Worm (Caenorhabditis elegans) whole organism, L1 larva: Measurements from ENCODE around the gene smf-1.

Experiments
- C16A3.4 ChIP-seq: fragments of 150-350 bp; optimal IDR thresholded peaks from 2 replicates; lab custom pipeline; 2014; ENCODE audit warnings: missing biosample characterization, missing genetic modification characterization
- aly-2 ChIP-seq: fragments of 150-350 bp; optimal IDR thresholded peaks from 2 replicates; lab custom pipeline; 2014; ENCODE audit warnings: missing biosample characterization, missing genetic modification characterization
- ama-1 ChIP-seq: fragments of 150-350 bp; optimal IDR thresholded peaks from 2 replicates; lab custom pipeline; 2014
- ceh-63 ChIP-seq: fragments of 200-800 bp; sonication (Bioruptor generic); optimal IDR thresholded peaks from 2 replicates; lab custom pipeline; 2018; ENCODE audit warnings: mild to moderate bottlenecking, missing genetic modification characterization, missing compliant biosample characterization
- dpl-1 ChIP-seq, 3 experiments: fragments of 150-350 bp in 2 of 3; sonication (generic microtip) in 1 of 3; optimal IDR thresholded peaks; 2 replicates each; lab custom pipeline; 2014 to 2017; ENCODE audit warnings: missing biosample characterization in 3 of 3, missing genetic modification characterization in 3 of 3, missing genetic modification reagents in 3 of 3
- dsc-1 ChIP-seq: sonication (generic microtip); optimal IDR thresholded peaks from 2 replicates; lab custom pipeline; 2016; ENCODE audit warnings: mild to moderate bottlenecking, missing genetic modification characterization, missing compliant biosample characterization
- egl-13 ChIP-seq: sonication (generic microtip); optimal IDR thresholded peaks from 2 replicates; lab custom pipeline; 2016; ENCODE audit warnings: missing genotype, missing genetic modification reagents, missing genetic modification characterization, missing compliant biosample characterization
- elt-2 ChIP-seq: sonication (generic microtip); optimal IDR thresholded peaks from 2 replicates; lab custom pipeline; 2016; ENCODE audit warnings: missing genetic modification characterization, mild to moderate bottlenecking, inconsistent platforms, missing compliant biosample characterization, missing genetic modification reagents
- elt-3 ChIP-seq, 6 experiments: fragments of 150-350 bp in 1 of 6; sonication (generic microtip); optimal IDR thresholded peaks; 2 replicates each; lab custom pipeline; 2017 to 2018; ENCODE audit warnings: missing biosample characterization in 6 of 6, missing genetic modification characterization in 6 of 6, inconsistent platforms in 1 of 6
- ets-5 ChIP-seq: fragments of 200-800 bp; sonication (Bioruptor generic); IDR thresholded peaks from 2 replicates; pipeline ENCODE4 v1.3.6; 2022; ENCODE audit warnings: missing genetic modification characterization, missing compliant biosample characterization
- fkh-10 ChIP-seq: sonication (generic microtip); optimal IDR thresholded peaks from 2 replicates; lab custom pipeline; 2017; ENCODE audit warnings: missing biosample characterization, missing genetic modification reagents, missing genetic modification characterization
- isw-1 ChIP-seq: fragments of 200-800 bp; sonication (Bioruptor generic); IDR thresholded peaks from 2 replicates; pipeline ENCODE4 v1.3.6; 2022; ENCODE audit warnings: missing genetic modification characterization, missing compliant biosample characterization
- lin-13 ChIP-seq: fragments of 150-350 bp; optimal IDR thresholded peaks from 2 replicates; lab custom pipeline; 2014; ENCODE audit warnings: missing biosample characterization, missing genetic modification reagents, missing genetic modification characterization
- lir-3 ChIP-seq: sonication (generic microtip); optimal IDR thresholded peaks from 2 replicates; lab custom pipeline; 2016; ENCODE audit warnings: mild to moderate bottlenecking, missing genetic modification characterization, moderate library complexity, missing compliant biosample characterization; ENCODE audit not compliant: poor library complexity
- lsy-2 ChIP-seq, 2 experiments: fragments of 150-350 bp; optimal IDR thresholded peaks; 2 replicates each; lab custom pipeline; 2014; ENCODE audit warnings: missing biosample characterization in 2 of 2, missing genetic modification characterization in 2 of 2
- nhr-11 ChIP-seq: fragments of 150-350 bp; optimal IDR thresholded peaks from 2 replicates; lab custom pipeline; 2014; ENCODE audit warnings: missing biosample characterization, missing genetic modification characterization
- nhr-237 ChIP-seq: fragments of 150-350 bp; optimal IDR thresholded peaks from 2 replicates; lab custom pipeline; 2014; ENCODE audit warnings: missing biosample characterization, missing genetic modification characterization
- nhr-47 ChIP-seq: sonication (generic microtip); optimal IDR thresholded peaks from 2 replicates; lab custom pipeline; 2016; ENCODE audit warnings: mild to moderate bottlenecking, missing genetic modification characterization, moderate library complexity, missing compliant biosample characterization
- nhr-76 ChIP-seq: sonication (generic microtip); optimal IDR thresholded peaks from 2 replicates; lab custom pipeline; 2017; ENCODE audit warnings: missing biosample characterization, missing genetic modification characterization
- nhr-90 ChIP-seq: sonication (generic microtip); optimal IDR thresholded peaks from 2 replicates; lab custom pipeline; 2016; ENCODE audit warnings: mild to moderate bottlenecking, missing genetic modification characterization, missing compliant biosample characterization; ENCODE audit not compliant: poor library complexity
- pax-3 ChIP-seq: fragments of 200-800 bp; sonication (Bioruptor generic); optimal IDR thresholded peaks from 2 replicates; lab custom pipeline; 2018; ENCODE audit warnings: mild to moderate bottlenecking, missing genetic modification characterization, moderate library complexity, missing compliant biosample characterization
- sox-4 ChIP-seq: sonication (generic microtip); optimal IDR thresholded peaks from 2 replicates; lab custom pipeline; 2016; ENCODE audit warnings: missing genetic modification characterization, missing compliant biosample characterization
- sptf-1 ChIP-seq: fragments of 150-350 bp; optimal IDR thresholded peaks from 2 replicates; lab custom pipeline; 2014; ENCODE audit warnings: missing biosample characterization, missing genetic modification characterization
- swsn-7 ChIP-seq: sonication (generic microtip); optimal IDR thresholded peaks from 2 replicates; lab custom pipeline; 2016; ENCODE audit warnings: missing genetic modification characterization, missing compliant biosample characterization
- tbx-2 ChIP-seq: sonication (generic microtip); optimal IDR thresholded peaks from 2 replicates; lab custom pipeline; 2016; ENCODE audit warnings: missing genetic modification characterization, missing compliant biosample characterization
- tlp-1 ChIP-seq: fragments of 150-350 bp; optimal IDR thresholded peaks from 2 replicates; lab custom pipeline; 2014; ENCODE audit warnings: missing biosample characterization, missing genetic modification characterization
- unc-130 ChIP-seq: fragments of 150-350 bp; optimal IDR thresholded peaks from 2 replicates; lab custom pipeline; 2017; ENCODE audit warnings: missing biosample characterization, missing genetic modification characterization, inconsistent platforms
- unc-30 ChIP-seq: sonication (generic microtip); optimal IDR thresholded peaks from 2 replicates; lab custom pipeline; 2017; ENCODE audit warnings: missing biosample characterization, missing genetic modification characterization
- unc-62 ChIP-seq: fragments of 150-350 bp; optimal IDR thresholded peaks from 2 replicates; lab custom pipeline; 2014; ENCODE audit warnings: missing biosample characterization, missing genetic modification reagents, missing genetic modification characterization
- vab-15 ChIP-seq: sonication (generic microtip); optimal IDR thresholded peaks from 2 replicates; lab custom pipeline; 2017; ENCODE audit warnings: missing genotype, mild to moderate bottlenecking, missing genetic modification characterization, missing compliant biosample characterization
- ztf-4 ChIP-seq: fragments of 150-350 bp; optimal IDR thresholded peaks from 2 replicates; lab custom pipeline; 2014; ENCODE audit warnings: missing biosample characterization, missing genetic modification characterization

The smf-1 gene

ce11 chrX:6691653-6692052, 31.2 kb downstream of the smf-1 start:
- TF ChIP-seq isw-1 (GFP tag; lab: Robert Waterston, UW) (no peak), sptf-1 (tag; lab: Kevin White, UChicago) (no peak), ztf-4 (tag; lab: Kevin White, UChicago) (no peak), nhr-237 (no peak), elt-3 (tag; optimal IDR thresholded peaks at IDR 0.05; lab: Kevin White, UChicago) (no peak), nhr-76 (tag; lab: Kevin White, UChicago) (no peak)
- TF ChIP-seq, all 84 proteins: peak for 0

DNA sequence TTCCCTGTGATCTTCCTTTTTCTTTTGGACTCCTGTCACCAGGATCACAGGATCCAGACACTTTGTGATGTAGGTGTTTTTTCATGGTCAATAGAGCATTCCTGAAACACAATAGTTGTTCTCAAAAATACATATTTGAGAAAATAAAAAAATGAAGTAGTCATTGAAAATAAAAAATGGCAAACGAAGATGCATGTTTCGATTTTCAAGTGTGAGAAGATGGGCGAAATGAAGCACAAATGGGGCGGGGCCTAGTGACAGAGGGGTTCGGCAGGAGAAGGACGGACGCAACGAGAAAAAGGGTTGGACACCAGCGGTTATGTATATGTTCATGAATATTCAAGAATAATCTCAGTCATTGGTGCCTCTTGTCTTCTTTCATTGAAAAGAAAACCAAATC, 32.9 kb downstream of the smf-1 start, which contains the start of gene F38B6.6:
F38B6.6 (minus strand) TSS at position 101 of the 400 bp plus-strand sequence.
- no peak for TF ChIP-seq unc-130 (tag; lab: Kevin White, UChicago)
- peak; percentile 40 for TF ChIP-seq fkh-10 (GFP tag; lab: Kevin White, UChicago)

ce11 chrX:6688953-6689562, 33.8 kb downstream of the smf-1 start:
- TF ChIP-seq nhr-11 (no peak), dsc-1 (tag; lab: Kevin White, UChicago) (peak; percentile 66)

DNA sequence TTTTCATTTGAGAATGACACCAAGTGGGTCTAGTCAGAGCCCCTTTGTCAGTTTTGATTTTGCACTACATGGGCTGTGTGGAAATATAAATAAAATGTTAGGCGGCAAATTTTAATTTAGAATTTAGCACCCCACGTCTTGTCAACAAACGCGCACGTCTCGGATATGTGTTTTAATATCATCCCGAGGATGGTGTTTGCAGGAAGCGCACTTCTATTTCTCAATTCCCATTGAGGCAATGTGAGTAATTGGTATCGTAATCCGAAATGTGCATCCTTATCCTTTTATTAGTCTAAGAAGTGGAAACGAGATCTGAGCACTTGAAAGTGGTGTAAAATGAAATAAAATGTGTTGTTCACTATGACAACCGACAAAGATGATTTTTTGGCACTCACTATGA, 35.1 kb downstream of the smf-1 start:
- TF ChIP-seq tlp-1 (tag; lab: Kevin White, UChicago) (no peak), dsc-1 (tag; lab: Kevin White, UChicago) (peak; percentile 50), ceh-63 (peak; percentile 85)

DNA sequence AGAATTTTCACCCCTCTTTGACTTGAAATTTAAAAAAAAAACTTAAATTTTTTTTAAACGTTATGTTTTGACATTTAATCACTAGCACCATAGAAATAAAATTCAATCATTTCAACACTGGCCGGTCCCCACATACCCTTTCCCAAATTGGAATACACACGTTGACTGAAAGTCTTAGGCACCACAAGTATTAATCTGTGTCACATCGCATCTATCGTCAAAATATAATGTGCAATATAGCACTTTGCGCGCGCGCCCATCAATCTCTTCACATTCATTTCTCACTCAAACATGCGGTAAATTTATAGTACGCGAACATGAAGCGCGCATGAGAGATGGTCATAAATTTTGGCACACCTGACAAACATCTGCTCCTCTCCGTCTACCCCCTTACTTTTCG, 35.5 kb downstream of the smf-1 start:
- TF ChIP-seq tbx-2 (tag; lab: Kevin White, UChicago) (peak; percentile 29), lin-13 (GFP tag; lab: Kevin White, UChicago) (no peak), unc-30 (no peak), vab-15 (peak; percentile 1), egl-13 (peak; percentile 36)

DNA sequence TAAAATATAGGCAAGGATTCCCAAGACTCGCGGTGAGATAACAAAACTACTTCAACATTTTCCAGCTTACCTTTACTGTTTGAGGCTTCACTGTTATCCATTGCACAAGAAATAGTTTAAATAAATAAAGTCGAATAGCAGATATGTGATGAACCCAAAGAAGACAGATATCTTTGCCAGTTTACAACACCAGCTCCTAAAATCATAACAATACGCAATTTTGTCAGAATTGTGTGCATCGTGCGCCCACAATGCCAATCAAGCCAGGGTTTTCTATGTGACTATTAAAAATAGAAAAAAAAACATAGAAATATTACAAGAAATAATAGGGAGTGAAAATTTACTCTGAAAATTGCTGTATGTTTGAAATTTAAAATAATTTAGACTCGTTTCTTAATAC, 40.2 kb downstream of the smf-1 start, which contains the start of gene F38B6.8:
F38B6.8 (minus strand) TSS at position 101 of the 400 bp plus-strand sequence.
- no peak for TF ChIP-seq lin-13 (GFP tag; lab: Kevin White, UChicago)
- no peak for TF ChIP-seq nhr-90 (tag; lab: Kevin White, UChicago)
- TF ChIP-seq unc-62 (GFP tag; lab: Kevin White, UChicago): no peak
- no peak for TF ChIP-seq nhr-47
- no peak for TF ChIP-seq C16A3.4 (tag; lab: Kevin White, UChicago)
- no peak for TF ChIP-seq swsn-7 (tag; lab: Kevin White, UChicago)
- no peak for TF ChIP-seq lir-3
- TF ChIP-seq tlp-1 (tag; lab: Kevin White, UChicago): no peak
- no peak for TF ChIP-seq dpl-1 (GFP tag; optimal IDR thresholded peaks at IDR 0.05; lab: Kevin White, UChicago)
- TF ChIP-seq nhr-11: no peak
- no peak for TF ChIP-seq lsy-2 (tag; optimal IDR thresholded peaks at IDR 0.05; lab: Kevin White, UChicago)
- no peak for TF ChIP-seq vab-15
- TF ChIP-seq ets-5 (GFP tag; lab: Robert Waterston, UW): no peak
- no peak for TF ChIP-seq aly-2 (tag; lab: Kevin White, UChicago)
- TF ChIP-seq sox-4 (tag; lab: Kevin White, UChicago): no peak
- no peak for TF ChIP-seq ama-1
- TF ChIP-seq, all 84 proteins: peak for 0

ce11 chrX:6674333-6674919, 48.4 kb downstream of the smf-1 start, which contains the start of gene F38B6.4:
Gene F38B6.4, plus strand, starts transcription at chrX:6674869.
- TF ChIP-seq elt-2 (tag; lab: Kevin White, UChicago) (peak; percentile 18), pax-3 (tag; lab: Kevin White, UChicago) (no peak)
- TF ChIP-seq, all 84 proteins: peak for 1
